Worm (Caenorhabditis elegans) whole organism, mixed stage, embryonic: ENCODE data around the gene R07H5.16.

Experiments
- elt-1 ChIP-seq: sonication (generic microtip); optimal IDR thresholded peaks from 2 replicates; lab custom pipeline; 2017; ENCODE audit warnings: missing genetic modification characterization, mild to moderate bottlenecking, missing compliant biosample characterization, antibody characterized with exemption, moderate library complexity, borderline replicate concordance; ENCODE audit not compliant: insufficient read depth
- nhr-12 ChIP-seq: fragments of 150-350 bp; optimal IDR thresholded peaks from 2 replicates; lab custom pipeline; 2014; ENCODE audit warnings: missing biosample characterization, missing genetic modification characterization
- nhr-237 ChIP-seq: fragments of 150-350 bp; optimal IDR thresholded peaks from 2 replicates; lab custom pipeline; 2014; ENCODE audit warnings: missing biosample characterization, missing genetic modification characterization
- nhr-76 ChIP-seq: sonication (generic microtip); optimal IDR thresholded peaks from 2 replicates; lab custom pipeline; 2017; ENCODE audit warnings: missing biosample characterization, missing genetic modification characterization
- unc-62 ChIP-seq: fragments of 150-350 bp; optimal IDR thresholded peaks from 2 replicates; lab custom pipeline; 2014; ENCODE audit warnings: missing biosample characterization, missing genetic modification reagents, missing genetic modification characterization

- no peak for TF ChIP-seq nhr-76 (tag; lab: Kevin White, UChicago)
- TF ChIP-seq unc-62 (GFP tag; lab: Kevin White, UChicago), result no peak
- TF ChIP-seq nhr-12 (tag; lab: Kevin White, UChicago), result no peak
- no peak for TF ChIP-seq elt-1
- TF ChIP-seq nhr-237 (tag; lab: Kevin White, UChicago), result no peak
Measured at ce11 chrIV:11180077-11180476, 19.1 kb upstream of the R07H5.16 start.
